Fruit fly (Drosophila melanogaster): ENCODE data around the gene CG12170.
A peak's percentile ranks its signal among the peaks of the same experiment; 100 is the strongest.

CG12170 gene

dm6 chr3R:5668928-5669739, 32.1 kb downstream of the CG12170 start, which contains the start of the genes Xe7 and Atg17 (continued):
- TF ChIP-seq Camta (GFP tag; optimal IDR thresholded peaks at IDR 0.05) (peak; percentile 84), ap (GFP tag; IDR thresholded peaks at IDR 0.05) (peak; percentile 81), Dref (GFP tag; IDR thresholded peaks at IDR 0.05) (peak; percentile 70), jumu (GFP tag; optimal IDR thresholded peaks at IDR 0.05) (peak; percentile 87), CG10565 (GFP tag; optimal IDR thresholded peaks at IDR 0.05) (peak; percentile 24), Fer3 (tag; optimal IDR thresholded peaks at IDR 0.05) (peak; percentile 92), D (optimal IDR thresholded peaks at IDR 0.05) (no peak), D (GFP tag; optimal IDR thresholded peaks at IDR 0.05) (peak; percentile 80), CG11560 (tag; IDR thresholded peaks at IDR 0.05) (peak; percentile 89), CG13123 (GFP tag; optimal IDR thresholded peaks at IDR 0.05) (peak; percentile 78), CG17568 (GFP tag; optimal IDR thresholded peaks at IDR 0.05) (no peak), dati (GFP tag; IDR thresholded peaks at IDR 0.05) (peak; percentile 68), CG18764 (GFP tag; optimal IDR thresholded peaks at IDR 0.05) (peak; percentile 86), C15 (GFP tag; IDR thresholded peaks at IDR 0.05) (peak; percentile 67; the same call in 1 of the 3 replicates), CG10274 (GFP tag; optimal IDR thresholded peaks at IDR 0.05) (peak; percentile 76), CG16863 (GFP tag; optimal IDR thresholded peaks at IDR 0.05) (peak; percentile 78), cas (GFP tag; IDR thresholded peaks at IDR 0.05) (peak; percentile 66; the same call in 1 of the 2 replicates), gcm (GFP tag; optimal IDR thresholded peaks at IDR 0.05) (peak; percentile 67), CG7556 (GFP tag; optimal IDR thresholded peaks at IDR 0.05) (peak; percentile 83), Doc2 (GFP tag; IDR thresholded peaks at IDR 0.05) (peak; percentile 42; the same call in 1 of the 2 replicates), pb (GFP tag; optimal IDR thresholded peaks at IDR 0.05) (peak; percentile 69), CG34422 (GFP tag; IDR thresholded peaks at IDR 0.05) (peak; percentile 91), unpg (GFP tag; optimal IDR thresholded peaks at IDR 0.05) (peak; percentile 90), CG3281 (GFP tag; optimal IDR thresholded peaks at IDR 0.05) (peak; percentile 88), hkb (optimal IDR thresholded peaks at IDR 0.05) (peak; percentile 76), hkb (GFP tag; IDR thresholded peaks at IDR 0.05) (peak; percentile 74), MTF-1 (GFP tag; optimal IDR thresholded peaks at IDR 0.05; ENCODE audit: borderline replicate concordance) (peak; percentile 52), luna (GFP tag; optimal IDR thresholded peaks at IDR 0.05) (peak; percentile 74), HLH54F (GFP tag; optimal IDR thresholded peaks at IDR 0.05) (peak; percentile 93), CG15696 (tag; optimal IDR thresholded peaks at IDR 0.05) (peak; percentile 94), Hr78 (GFP tag; optimal IDR thresholded peaks at IDR 0.05) (no peak), Abd-B (GFP tag; optimal IDR thresholded peaks at IDR 0.05) (peak; percentile 96), Six4 (GFP tag; optimal IDR thresholded peaks at IDR 0.05) (peak; percentile 85), row (GFP tag; IDR thresholded peaks at IDR 0.05) (peak; percentile 95), CG7372 (GFP tag; IDR thresholded peaks at IDR 0.05) (peak; percentile 94), CG17361 (GFP tag; IDR thresholded peaks at IDR 0.05) (peak; percentile 97), emc (GFP tag; optimal IDR thresholded peaks at IDR 0.05) (peak; percentile 77), Jarid2 (GFP tag; optimal IDR thresholded peaks at IDR 0.05) (peak; percentile 58), ken (GFP tag; IDR thresholded peaks at IDR 0.05) (peak; percentile 92), CG18619 (GFP tag; optimal IDR thresholded peaks at IDR 0.05) (peak; percentile 92), psq (GFP tag; optimal IDR thresholded peaks at IDR 0.05) (peak; percentile 23), CG7271 (tag; optimal IDR thresholded peaks at IDR 0.05) (peak; percentile 43), CG10431 (GFP tag; optimal IDR thresholded peaks at IDR 0.05) (peak; percentile 18), CG14860 (GFP tag; IDR thresholded peaks at IDR 0.05; ENCODE audit: partially characterized antibody) (no peak; the same call in 2 of the 3 replicates), CG10654 (GFP tag; optimal IDR thresholded peaks at IDR 0.05) (peak; percentile 91), CoRest (tag; optimal IDR thresholded peaks at IDR 0.05) (peak; percentile 97), ems (GFP tag; optimal IDR thresholded peaks at IDR 0.05) (peak; percentile 84), Hmr (GFP tag; optimal IDR thresholded peaks at IDR 0.05) (peak; percentile 93), CG6689 (GFP tag; IDR thresholded peaks at IDR 0.05) (peak; percentile 98)
